Worm (Caenorhabditis elegans) whole organism, early embryonic: ENCODE results near the gene srd-51.

Experiments
- B0310.2 ChIP-seq: sonication (generic microtip); optimal IDR thresholded peaks from 2 replicates; lab custom pipeline; 2016; ENCODE audit warnings: mild to moderate bottlenecking, missing genetic modification characterization, missing compliant biosample characterization
- ama-1 ChIP-seq: fragments of 150-350 bp; optimal IDR thresholded peaks from 2 replicates; lab custom pipeline; 2014
- scrt-1 ChIP-seq: fragments of 200-800 bp; sonication (Bioruptor generic); IDR thresholded peaks from 2 replicates; pipeline ENCODE4 v1.3.6; 2022; ENCODE audit warnings: missing genetic modification characterization, missing compliant biosample characterization
- tbx-11 ChIP-seq: fragments of 200-800 bp; sonication (Bioruptor generic); IDR thresholded peaks from 2 replicates; pipeline ENCODE4 v1.3.6; 2022; ENCODE audit warnings: missing genetic modification characterization, missing compliant biosample characterization

- TF ChIP-seq ama-1 (lab: Kevin White, UChicago) (no peak), scrt-1 (no peak), B0310.2 (no peak), tbx-11 (no peak)
Observed at ce11 chrX:13477356-13477755, 7.4 kb downstream of the srd-51 start, which contains the start of gene efn-3.
